Fruit fly (Drosophila melanogaster) whole organism, embryonic: Measurements from ENCODE around the gene CG13949.
A peak's percentile ranks its signal among the peaks of the same experiment; 100 is the strongest.

Source experiments
- Ada2b ChIP-seq: fragments of 200-800 bp; sonication (Bioruptor generic); IDR thresholded peaks from 2 replicates; pipeline ENCODE4 v1.3.6; 2022; ENCODE audit warnings: missing biosample characterization, missing genetic modification characterization
- Atf6 ChIP-seq: fragments of 200-800 bp; sonication (Bioruptor generic); IDR thresholded peaks from 2 replicates; pipeline ENCODE4 v1.3.6; 2022; ENCODE audit warnings: missing biosample characterization, missing genetic modification characterization
- CG10267 ChIP-seq: fragments of 200-800 bp; sonication (Bioruptor generic); optimal IDR thresholded peaks from 2 replicates; lab custom pipeline; 2018; ENCODE audit warnings: missing biosample characterization, mild to moderate bottlenecking, missing genetic modification characterization, moderate library complexity
- CG10462 ChIP-seq: fragments of 200-800 bp; sonication (Bioruptor generic); optimal IDR thresholded peaks from 2 replicates; lab custom pipeline; 2016; ENCODE audit warnings: missing biosample characterization, missing genetic modification characterization
- CG10565 ChIP-seq: fragments of 200-800 bp; sonication (Bioruptor generic); optimal IDR thresholded peaks from 3 replicates; lab custom pipeline; 2016; ENCODE audit warnings: missing biosample characterization, mild to moderate bottlenecking, missing genetic modification characterization
- CG11085 ChIP-seq: fragments of 200-800 bp; sonication (Bioruptor generic); IDR thresholded peaks from 2 replicates; pipeline ENCODE4 v1.3.6; 2022; ENCODE audit warnings: missing biosample characterization, missing genetic modification characterization
- CG12071 ChIP-seq: fragments of 200-800 bp; sonication (Bioruptor generic); optimal IDR thresholded peaks from 3 replicates; lab custom pipeline; 2018; ENCODE audit warnings: missing biosample characterization, mild to moderate bottlenecking, missing genetic modification characterization
- CG12299 ChIP-seq: fragments of 200-800 bp; sonication (Bioruptor generic); optimal IDR thresholded peaks from 2 replicates; lab custom pipeline; 2018; ENCODE audit warnings: missing biosample characterization, mild to moderate bottlenecking, missing genetic modification characterization
- CG12769 ChIP-seq: fragments of 200-800 bp; sonication (Bioruptor generic); optimal IDR thresholded peaks from 2 replicates; lab custom pipeline; 2019; ENCODE audit warnings: missing biosample characterization, mild to moderate bottlenecking, missing genetic modification characterization, moderate library complexity
- CG15269 ChIP-seq: fragments of 200-800 bp; sonication (Bioruptor generic); optimal IDR thresholded peaks from 2 replicates; lab custom pipeline; 2018; ENCODE audit warnings: missing biosample characterization, mild to moderate bottlenecking, missing genetic modification characterization, moderate library complexity
- CG17328 ChIP-seq: fragments of 200-800 bp; sonication (Bioruptor generic); IDR thresholded peaks from 2 replicates; pipeline ENCODE4 v1.3.6; 2022; ENCODE audit warnings: missing biosample characterization, missing genetic modification characterization
- CG2199 ChIP-seq: fragments of 200-800 bp; sonication (Bioruptor generic); IDR thresholded peaks from 3 replicates; pipeline ENCODE4 v1.3.6; 2022; ENCODE audit warnings: missing biosample characterization, missing genetic modification characterization
- CG31224 ChIP-seq: fragments of 200-800 bp; sonication (Bioruptor generic); IDR thresholded peaks from 2 replicates; pipeline ENCODE4 v1.3.6; 2022; ENCODE audit warnings: missing biosample characterization, missing genetic modification characterization
- CG34376 ChIP-seq: fragments of 200-800 bp; sonication (Bioruptor generic); optimal IDR thresholded peaks from 2 replicates; lab custom pipeline; 2018; ENCODE audit warnings: missing biosample characterization, mild to moderate bottlenecking, missing genetic modification characterization
- CG6654 ChIP-seq: fragments of 200-800 bp; sonication (Bioruptor generic); optimal IDR thresholded peaks from 2 replicates; lab custom pipeline; 2017; ENCODE audit warnings: missing biosample characterization, mild to moderate bottlenecking, missing genetic modification characterization
- CG6683 ChIP-seq: fragments of 200-800 bp; sonication (Bioruptor generic); optimal IDR thresholded peaks from 2 replicates; lab custom pipeline; 2017; ENCODE audit warnings: missing biosample characterization, mild to moderate bottlenecking, missing genetic modification characterization, missing genetic modification reagents
- CG8290 ChIP-seq, 3 experiments: fragments of 200-800 bp; sonication (Bioruptor generic); optimal IDR thresholded peaks; 2 replicates each; lab custom pipeline; 2016 to 2019; ENCODE audit warnings: missing biosample characterization in 3 of 3, missing genetic modification characterization in 3 of 3, mild to moderate bottlenecking in 2 of 3, moderate library complexity in 1 of 3
- CG9215 ChIP-seq: fragments of 200-800 bp; sonication (Bioruptor generic); IDR thresholded peaks from 2 replicates; pipeline ENCODE4 v1.3.6; 2022; ENCODE audit warnings: missing biosample characterization, missing genetic modification characterization
- CG9437 ChIP-seq: fragments of 200-800 bp; sonication (Bioruptor generic); optimal IDR thresholded peaks from 2 replicates; lab custom pipeline; 2018; ENCODE audit warnings: missing biosample characterization, mild to moderate bottlenecking, missing genetic modification characterization
- CG9817 ChIP-seq: fragments of 200-800 bp; sonication (Bioruptor generic); optimal IDR thresholded peaks from 2 replicates; lab custom pipeline; 2018; ENCODE audit warnings: missing biosample characterization, mild to moderate bottlenecking, missing genetic modification characterization, moderate library complexity
- Deaf1 ChIP-seq: fragments of 200-800 bp; optimal IDR thresholded peaks from 3 replicates; lab custom pipeline; 2019; ENCODE audit warnings: missing biosample characterization, mild to moderate bottlenecking, missing genetic modification characterization, moderate library complexity
- Dip2 ChIP-seq: fragments of 200-800 bp; sonication (Bioruptor generic); IDR thresholded peaks from 2 replicates; pipeline ENCODE4 v1.3.6; 2022; ENCODE audit warnings: missing biosample characterization, missing genetic modification characterization
- Elba2 ChIP-seq: fragments of 200-800 bp; sonication (Bioruptor generic); optimal IDR thresholded peaks from 3 replicates; lab custom pipeline; 2016; ENCODE audit warnings: missing biosample characterization, missing genetic modification characterization
- GATAe ChIP-seq: fragments of 200-800 bp; sonication (Bioruptor generic); conservative IDR thresholded peaks from 2 replicates; pipeline ENCODE4 v1.3.6; 2022; ENCODE audit warnings: missing biosample characterization, missing genetic modification characterization
- H2.0 ChIP-seq: fragments of 200-800 bp; sonication (Bioruptor generic); IDR thresholded peaks from 2 replicates; pipeline ENCODE4 v1.3.6; 2022; ENCODE audit warnings: missing biosample characterization, missing genetic modification characterization
- HLHmδ ChIP-seq: fragments of 200-800 bp; sonication (Bioruptor generic); optimal IDR thresholded peaks from 2 replicates; lab custom pipeline; 2018; ENCODE audit warnings: missing biosample characterization, mild to moderate bottlenecking, missing genetic modification characterization, moderate library complexity
- Hey ChIP-seq: fragments of 200-800 bp; sonication (Bioruptor generic); optimal IDR thresholded peaks from 3 replicates; lab custom pipeline; 2018; ENCODE audit warnings: missing biosample characterization, mild to moderate bottlenecking, missing genetic modification characterization
- HmgD ChIP-seq: fragments of 200-800 bp; sonication (Bioruptor generic); optimal IDR thresholded peaks from 3 replicates; lab custom pipeline; 2016; ENCODE audit warnings: missing biosample characterization, missing genetic modification characterization
- Hr3 ChIP-seq: fragments of 200-800 bp; sonication (Bioruptor generic); optimal IDR thresholded peaks from 3 replicates; lab custom pipeline; 2016; ENCODE audit warnings: missing biosample characterization, missing genetic modification characterization
- Scr ChIP-seq: fragments of 200-800 bp; sonication (Bioruptor generic); IDR thresholded peaks from 2 replicates; pipeline ENCODE4 v1.3.6; 2022; ENCODE audit warnings: missing biosample characterization, missing genetic modification characterization; ENCODE audit not compliant: partially characterized antibody
- Sox102F ChIP-seq: fragments of 200-800 bp; sonication (Bioruptor generic); optimal IDR thresholded peaks from 2 replicates; lab custom pipeline; 2018; ENCODE audit warnings: missing biosample characterization, mild to moderate bottlenecking, missing genetic modification characterization, moderate library complexity
- Stat92E ChIP-seq, 3 experiments: fragments of >200 bp in 2 of 3; fragments of 200-800 bp in 1 of 3; sonication (Bioruptor generic) in 1 of 3; optimal IDR thresholded peaks; 2 replicates each; lab custom pipeline; 2017 to 2019; ENCODE audit warnings: missing biosample characterization in 3 of 3, missing genetic modification characterization in 3 of 3, mild to moderate bottlenecking in 1 of 3, moderate library complexity in 1 of 3
- Tbp ChIP-seq: fragments of >200 bp; optimal IDR thresholded peaks from 2 replicates; lab custom pipeline; 2018; ENCODE audit warnings: missing biosample characterization, missing genetic modification characterization
- btn ChIP-seq: fragments of 200-800 bp; sonication (Bioruptor generic); optimal IDR thresholded peaks from 2 replicates; lab custom pipeline; 2016; ENCODE audit warnings: missing biosample characterization, missing genetic modification characterization
- chm ChIP-seq: fragments of 200-800 bp; sonication (Bioruptor generic); IDR thresholded peaks from 2 replicates; pipeline ENCODE4 v1.3.6; 2022; ENCODE audit warnings: missing biosample characterization, missing genetic modification characterization
- chn ChIP-seq: fragments of 200-800 bp; sonication (Bioruptor generic); optimal IDR thresholded peaks from 2 replicates; lab custom pipeline; 2016; ENCODE audit warnings: missing biosample characterization, missing genetic modification characterization
- da ChIP-seq: fragments of 200-800 bp; sonication (Bioruptor generic); optimal IDR thresholded peaks from 2 replicates; lab custom pipeline; 2016; ENCODE audit warnings: missing biosample characterization, missing genetic modification characterization
- dan ChIP-seq: fragments of 200-800 bp; sonication (Bioruptor generic); IDR thresholded peaks from 2 replicates; pipeline ENCODE4 v1.3.6; 2022; ENCODE audit warnings: missing biosample characterization, missing genetic modification characterization
- dpn ChIP-seq, 2 experiments: fragments of 200-800 bp; sonication (Bioruptor generic); optimal IDR thresholded peaks; 3 replicates each; lab custom pipeline; 2016; ENCODE audit warnings: missing biosample characterization in 2 of 2, missing genetic modification characterization in 2 of 2
- h ChIP-seq: fragments of >200 bp; optimal IDR thresholded peaks from 2 replicates; lab custom pipeline; 2017
- hb ChIP-seq: fragments of 200-800 bp; sonication (Bioruptor generic); IDR thresholded peaks from 3 replicates; pipeline ENCODE4 v1.3.6; 2022; ENCODE audit warnings: missing biosample characterization, missing genetic modification characterization; ENCODE audit not compliant: partially characterized antibody
- maf-S ChIP-seq: fragments of 200-800 bp; sonication (Bioruptor generic); optimal IDR thresholded peaks from 2 replicates; lab custom pipeline; 2016; ENCODE audit warnings: missing biosample characterization, missing genetic modification characterization
- pita ChIP-seq: fragments of 200-800 bp; sonication (Bioruptor generic); optimal IDR thresholded peaks from 2 replicates; lab custom pipeline; 2017; ENCODE audit warnings: missing biosample characterization, mild to moderate bottlenecking, missing genetic modification characterization
- pros ChIP-seq: fragments of 200-800 bp; sonication (Bioruptor generic); optimal IDR thresholded peaks from 3 replicates; lab custom pipeline; 2019; ENCODE audit warnings: missing biosample characterization, mild to moderate bottlenecking, missing genetic modification characterization, moderate library complexity
- sima ChIP-seq: fragments of 200-800 bp; sonication (Bioruptor generic); optimal IDR thresholded peaks from 2 replicates; lab custom pipeline; 2016; ENCODE audit warnings: missing biosample characterization, missing genetic modification characterization
- slbo ChIP-seq: fragments of 200-800 bp; sonication (Bioruptor generic); IDR thresholded peaks from 2 replicates; pipeline ENCODE4 v1.3.6; 2022; ENCODE audit warnings: missing biosample characterization, missing genetic modification characterization
- ssp ChIP-seq: fragments of 200-800 bp; sonication (Bioruptor generic); IDR thresholded peaks from 2 replicates; pipeline ENCODE4 v1.3.6; 2022; ENCODE audit warnings: missing biosample characterization, missing genetic modification characterization
- sug ChIP-seq: fragments of 200-800 bp; optimal IDR thresholded peaks from 2 replicates; lab custom pipeline; 2019; ENCODE audit warnings: missing biosample characterization, mild to moderate bottlenecking, missing genetic modification characterization, moderate library complexity
- wek ChIP-seq: fragments of 200-800 bp; sonication (Bioruptor generic); optimal IDR thresholded peaks from 3 replicates; lab custom pipeline; 2018; ENCODE audit warnings: missing biosample characterization, mild to moderate bottlenecking, missing genetic modification characterization, moderate library complexity
- wor ChIP-seq: fragments of 200-800 bp; sonication (Bioruptor generic); IDR thresholded peaks from 2 replicates; pipeline ENCODE4 v1.3.6; 2022; ENCODE audit warnings: missing biosample characterization, missing genetic modification characterization

Gene CG13949

dm6 chr2L:825768-826263 lies 29.3 kb upstream of the CG13949 start, which contains the start of the genes CG3862 and dock (continued):
- TF ChIP-seq Sox102F = no peak
- no peak for TF ChIP-seq ssp (GFP tag; lab: Robert Waterston, UW)
- peak; percentile 91 for TF ChIP-seq CG10267 (tag; lab: Kevin White, UChicago)
- peak; percentile 91 for TF ChIP-seq Scr
- TF ChIP-seq sug = peak; percentile 56
- TF ChIP-seq CG6654 = no peak
- TF ChIP-seq Stat92E (GFP tag; optimal IDR thresholded peaks at IDR 0.05; lab: Kevin White, UChicago) = peak in 1 of 3 experiments; percentile 68
- TF ChIP-seq CG9817 = peak; percentile 28
- peak; percentile 64 for TF ChIP-seq chm (GFP tag; lab: Robert Waterston, UW)
- no peak; the same call in 1 of the 2 replicates for TF ChIP-seq H2.0 (GFP tag; lab: Robert Waterston, UW)
- peak; percentile 69 for TF ChIP-seq CG8290 (GFP tag; optimal IDR thresholded peaks at IDR 0.05; lab: Kevin White, UChicago)
- TF ChIP-seq CG8290 (tag; optimal IDR thresholded peaks at IDR 0.05; lab: Kevin White, UChicago) = peak in 1 of 2 experiments; percentile 84
- no peak for TF ChIP-seq dan (GFP tag; lab: Robert Waterston, UW)
- TF ChIP-seq CG15269 = peak; percentile 39
- TF ChIP-seq wek = peak; percentile 1
- TF ChIP-seq da (GFP tag; lab: Kevin White, UChicago) = peak; percentile 24
- no peak for TF ChIP-seq btn
- TF ChIP-seq CG12299 = peak; percentile 66
- TF ChIP-seq HmgD (GFP tag; lab: Kevin White, UChicago) = peak; percentile 83
- peak; percentile 54 for TF ChIP-seq HLHmδ (GFP tag; lab: Kevin White, UChicago)
- peak; percentile 13 for TF ChIP-seq Deaf1
- no peak for TF ChIP-seq wor (GFP tag; lab: Robert Waterston, UW)
- TF ChIP-seq GATAe (GFP tag; lab: Robert Waterston, UW) = no peak
- no peak for TF ChIP-seq CG12769 (tag; lab: Kevin White, UChicago)
- no peak for TF ChIP-seq CG10462 (GFP tag; lab: Kevin White, UChicago)
- TF ChIP-seq Hr3 (GFP tag; lab: Kevin White, UChicago) = peak; percentile 11
- TF ChIP-seq CG31224 (GFP tag; lab: Robert Waterston, UW) = peak; percentile 30; the same call in 1 of the 2 replicates
- no peak for TF ChIP-seq CG9215 (GFP tag; lab: Robert Waterston, UW)
- peak; percentile 58 for TF ChIP-seq CG34376 (GFP tag; lab: Kevin White, UChicago)
- 0 out of 2 replicates have a peak, but pooled peaks have one; percentile 25 for TF ChIP-seq Atf6 (GFP tag; lab: Robert Waterston, UW)
- TF ChIP-seq maf-S (GFP tag; lab: Kevin White, UChicago) = peak; percentile 69
- TF ChIP-seq Hey (tag; lab: Kevin White, UChicago) = no peak
- TF ChIP-seq Dip2 (GFP tag; lab: Robert Waterston, UW) = no peak
- 0 out of 2 replicates have a peak, but pooled peaks have one; percentile 4 for TF ChIP-seq CG17328 (GFP tag; lab: Robert Waterston, UW)
- TF ChIP-seq slbo (GFP tag; lab: Robert Waterston, UW) = peak; percentile 75
- peak; percentile 12 for TF ChIP-seq CG9437
- peak; percentile 7 for TF ChIP-seq Tbp (GFP tag; lab: Kevin White, UChicago)
- TF ChIP-seq CG12071 (GFP tag; lab: Kevin White, UChicago) = peak; percentile 26
- no peak for TF ChIP-seq Elba2 (GFP tag; lab: Kevin White, UChicago)
- peak; percentile 62 for TF ChIP-seq chn (GFP tag; lab: Kevin White, UChicago)
- TF ChIP-seq CG6683 (GFP tag; lab: Kevin White, UChicago) = peak; percentile 29
- peak; percentile 40; the same call in 1 of the 2 replicates for TF ChIP-seq CG11085 (GFP tag; lab: Robert Waterston, UW)
- TF ChIP-seq Ada2b (GFP tag; lab: Robert Waterston, UW) = no peak
- TF ChIP-seq CG2199 = no peak
- TF ChIP-seq dpn (GFP tag; optimal IDR thresholded peaks at IDR 0.05; lab: Kevin White, UChicago) = peak; percentile 54 to 71
- no peak for TF ChIP-seq CG10565
- TF ChIP-seq pita = no peak
- no peak for TF ChIP-seq pros (GFP tag; lab: Kevin White, UChicago)
- no peak for TF ChIP-seq h (lab: Kevin White, UChicago)
- no peak for TF ChIP-seq sima (GFP tag; lab: Kevin White, UChicago)
- TF ChIP-seq hb = peak; percentile 97
